Fruit fly (Drosophila melanogaster): Measurements from ENCODE around the gene Ndf.

The Ndf gene

dm6 chr2L:10009800-10010658 lies 6.4 kb downstream of the Ndf start (continued):
- peak; percentile 48 for TF ChIP-seq Dref (GFP tag; IDR thresholded peaks at IDR 0.05)
- peak; percentile 92; the same call in 3 of the 4 replicates for TF ChIP-seq chinmo (GFP tag; IDR thresholded peaks at IDR 0.05; ENCODE audit: partially characterized antibody)
- peak; percentile 74 for TF ChIP-seq TFAM (GFP tag; optimal IDR thresholded peaks at IDR 0.05)
- peak; percentile 95 for TF ChIP-seq Bteb2 (GFP tag; optimal IDR thresholded peaks at IDR 0.05)
- TF ChIP-seq CG1603 (tag; optimal IDR thresholded peaks at IDR 0.05), result peak; percentile 98
- peak; percentile 96 for TF ChIP-seq B-H1 (GFP tag; IDR thresholded peaks at IDR 0.05)
- TF ChIP-seq CG7839 (tag; optimal IDR thresholded peaks at IDR 0.05), result peak; percentile 97
- peak; percentile 71 for TF ChIP-seq Sry-δ (GFP tag; optimal IDR thresholded peaks at IDR 0.05)
- peak; percentile 95 for TF ChIP-seq toy (GFP tag; IDR thresholded peaks at IDR 0.05)
- TF ChIP-seq pros (GFP tag; optimal IDR thresholded peaks at IDR 0.05), result peak; percentile 68
- peak; percentile 76 for TF ChIP-seq CG30020 (tag; optimal IDR thresholded peaks at IDR 0.05)
- peak; percentile 93 for TF ChIP-seq Blimp-1 (GFP tag; optimal IDR thresholded peaks at IDR 0.05)
- TF ChIP-seq Hr39 (optimal IDR thresholded peaks at IDR 0.05), result no peak
- peak; percentile 84 for TF ChIP-seq kah (GFP tag; optimal IDR thresholded peaks at IDR 0.05)
- TF ChIP-seq croc (GFP tag; conservative IDR thresholded peaks at IDR 0.05), result peak; percentile 93
- TF ChIP-seq Six4 (GFP tag; optimal IDR thresholded peaks at IDR 0.05), result peak; percentile 97
- TF ChIP-seq cato (GFP tag; optimal IDR thresholded peaks at IDR 0.05; ENCODE audit: borderline replicate concordance), result peak; percentile 88
- TF ChIP-seq Myb (GFP tag; optimal IDR thresholded peaks at IDR 0.05), result peak; percentile 90
- TF ChIP-seq CG6689 (GFP tag; IDR thresholded peaks at IDR 0.05), result peak; percentile 94
- peak; percentile 92 for TF ChIP-seq CG4328 (GFP tag; optimal IDR thresholded peaks at IDR 0.05)
- TF ChIP-seq disco-r (GFP tag; optimal IDR thresholded peaks at IDR 0.05), result peak; percentile 94
- peak; percentile 98 for TF ChIP-seq lbe (GFP tag; optimal IDR thresholded peaks at IDR 0.05)
- peak; percentile 95 for TF ChIP-seq CG4854 (GFP tag; optimal IDR thresholded peaks at IDR 0.05)
- peak; percentile 95 for TF ChIP-seq CG2712 (tag; optimal IDR thresholded peaks at IDR 0.05)
- TF ChIP-seq CG12769 (tag; optimal IDR thresholded peaks at IDR 0.05), result peak; percentile 99
- TF ChIP-seq tup (GFP tag; optimal IDR thresholded peaks at IDR 0.05), result peak; percentile 93
- TF ChIP-seq Hr78 (GFP tag; optimal IDR thresholded peaks at IDR 0.05), result no peak
- TF ChIP-seq Ravus (GFP tag; IDR thresholded peaks at IDR 0.05), result peak; percentile 92
- peak; percentile 96 for TF ChIP-seq C15 (GFP tag; IDR thresholded peaks at IDR 0.05)
- TF ChIP-seq gem (tag; optimal IDR thresholded peaks at IDR 0.05), result peak; percentile 97
- TF ChIP-seq ab (GFP tag; optimal IDR thresholded peaks at IDR 0.05), result peak; percentile 96
- TF ChIP-seq Elba2 (GFP tag; optimal IDR thresholded peaks at IDR 0.05), result peak; percentile 61
- peak; percentile 94 for TF ChIP-seq fd64A (GFP tag; optimal IDR thresholded peaks at IDR 0.05)
- peak; percentile 98 for TF ChIP-seq CG2199 (GFP tag; IDR thresholded peaks at IDR 0.05)
- peak; percentile 93 for TF ChIP-seq zen (tag; optimal IDR thresholded peaks at IDR 0.05)
- peak; percentile 94 for TF ChIP-seq CG12299 (tag; optimal IDR thresholded peaks at IDR 0.05)
- TF ChIP-seq Kr (GFP tag; optimal IDR thresholded peaks at IDR 0.05), result no peak
- TF ChIP-seq cg (GFP tag; optimal IDR thresholded peaks at IDR 0.05), result peak; percentile 86
- TF ChIP-seq CG14050 (GFP tag; IDR thresholded peaks at IDR 0.05), result peak; percentile 94
- peak; percentile 95 for TF ChIP-seq CG9727 (GFP tag; optimal IDR thresholded peaks at IDR 0.05)
- peak; percentile 88 for TF ChIP-seq wor (GFP tag; IDR thresholded peaks at IDR 0.05)
- TF ChIP-seq otp (GFP tag; IDR thresholded peaks at IDR 0.05), result peak; percentile 98
- TF ChIP-seq Vsx1 (GFP tag; optimal IDR thresholded peaks at IDR 0.05), result peak; percentile 82
- peak; percentile 92 for TF ChIP-seq gcm2 (GFP tag; optimal IDR thresholded peaks at IDR 0.05)
- peak; percentile 91 for TF ChIP-seq MTF-1 (GFP tag; optimal IDR thresholded peaks at IDR 0.05; ENCODE audit: borderline replicate concordance)
- peak; percentile 96 for TF ChIP-seq CG11093 (GFP tag; IDR thresholded peaks at IDR 0.05)
- TF ChIP-seq sob (GFP tag; IDR thresholded peaks at IDR 0.05), result peak; percentile 98
- no peak for TF ChIP-seq CG13894 (tag; optimal IDR thresholded peaks at IDR 0.05)
- TF ChIP-seq da (GFP tag; optimal IDR thresholded peaks at IDR 0.05), result peak; percentile 96
